Worm (Caenorhabditis elegans) whole organism, L1 larva: ENCODE data around the gene fipr-6.

ENCODE experiments used
- C34B4.2 ChIP-seq: sonication (generic microtip); optimal IDR thresholded peaks from 2 replicates; lab custom pipeline; 2017; ENCODE audit warnings: mild to moderate bottlenecking, missing genetic modification characterization, missing compliant biosample characterization
- alr-1 ChIP-seq: fragments of 200-800 bp; sonication (Bioruptor generic); optimal IDR thresholded peaks from 2 replicates; lab custom pipeline; 2018; ENCODE audit warnings: borderline replicate concordance, mild to moderate bottlenecking, missing genetic modification characterization, missing compliant biosample characterization
- blmp-1 ChIP-seq: fragments of 150-350 bp; optimal IDR thresholded peaks from 2 replicates; lab custom pipeline; 2014; ENCODE audit warnings: missing biosample characterization, missing genetic modification characterization
- ceh-8 ChIP-seq: fragments of 200-800 bp; sonication (Bioruptor generic); optimal IDR thresholded peaks from 2 replicates; lab custom pipeline; 2018; ENCODE audit warnings: mild to moderate bottlenecking, missing genetic modification characterization, moderate library complexity, missing compliant biosample characterization
- efl-1 ChIP-seq, 4 experiments: fragments of 150-350 bp; optimal IDR thresholded peaks in 3 of 4; peaks in 1 of 4; 1 replicate in 1 of 4; 2 replicates in 3 of 4; lab custom pipeline; 2014; ENCODE audit warnings: missing biosample characterization in 2 of 4, missing genetic modification characterization in 2 of 4, missing genetic modification reagents in 2 of 4
- efl-3 ChIP-seq: fragments of 200-800 bp; sonication (Bioruptor generic); optimal IDR thresholded peaks from 2 replicates; lab custom pipeline; 2018; ENCODE audit warnings: mild to moderate bottlenecking, missing genetic modification characterization, missing compliant biosample characterization
- egl-13 ChIP-seq: sonication (generic microtip); optimal IDR thresholded peaks from 2 replicates; lab custom pipeline; 2016; ENCODE audit warnings: missing genotype, missing genetic modification reagents, missing genetic modification characterization, missing compliant biosample characterization
- elt-2 ChIP-seq: sonication (generic microtip); optimal IDR thresholded peaks from 2 replicates; lab custom pipeline; 2016; ENCODE audit warnings: missing genetic modification characterization, mild to moderate bottlenecking, inconsistent platforms, missing compliant biosample characterization, missing genetic modification reagents
- fkh-8 ChIP-seq: sonication (generic microtip); optimal IDR thresholded peaks from 2 replicates; lab custom pipeline; 2016; ENCODE audit warnings: mild to moderate bottlenecking, missing genetic modification characterization, missing compliant biosample characterization
- fos-1 ChIP-seq: fragments of 150-350 bp; optimal IDR thresholded peaks from 2 replicates; lab custom pipeline; 2014; ENCODE audit warnings: missing biosample characterization, missing genetic modification characterization
- lin-13 ChIP-seq: fragments of 150-350 bp; optimal IDR thresholded peaks from 2 replicates; lab custom pipeline; 2014; ENCODE audit warnings: missing biosample characterization, missing genetic modification reagents, missing genetic modification characterization
- lin-15B ChIP-seq: fragments of 150-350 bp; sonication (generic microtip); optimal IDR thresholded peaks from 3 replicates; lab custom pipeline; 2014; ENCODE audit warnings: missing biosample characterization, missing genetic modification characterization
- mdl-1 ChIP-seq, 2 experiments: fragments of 150-350 bp; optimal IDR thresholded peaks; 2 replicates each; lab custom pipeline; 2014 to 2017; ENCODE audit warnings: missing biosample characterization in 2 of 2, missing genetic modification characterization in 2 of 2, inconsistent platforms in 1 of 2
- mef-2 ChIP-seq: fragments of 150-350 bp; optimal IDR thresholded peaks from 2 replicates; lab custom pipeline; 2014; ENCODE audit warnings: missing biosample characterization, missing genetic modification characterization
- mep-1 ChIP-seq: fragments of 150-350 bp; optimal IDR thresholded peaks from 2 replicates; lab custom pipeline; 2014; ENCODE audit warnings: missing biosample characterization, missing genetic modification characterization
- nhr-11 ChIP-seq: fragments of 150-350 bp; optimal IDR thresholded peaks from 2 replicates; lab custom pipeline; 2014; ENCODE audit warnings: missing biosample characterization, missing genetic modification characterization
- nhr-19 ChIP-seq: fragments of 200-800 bp; sonication (Bioruptor generic); conservative IDR thresholded peaks from 2 replicates; pipeline ENCODE4 v1.3.6; 2022; ENCODE audit warnings: missing genetic modification characterization, missing compliant biosample characterization
- nhr-28 ChIP-seq: fragments of 150-350 bp; optimal IDR thresholded peaks from 2 replicates; lab custom pipeline; 2014; ENCODE audit warnings: missing biosample characterization, missing genetic modification characterization
- nhr-47 ChIP-seq: sonication (generic microtip); optimal IDR thresholded peaks from 2 replicates; lab custom pipeline; 2016; ENCODE audit warnings: mild to moderate bottlenecking, missing genetic modification characterization, moderate library complexity, missing compliant biosample characterization
- nhr-71 ChIP-seq: sonication (generic microtip); optimal IDR thresholded peaks from 2 replicates; lab custom pipeline; 2016; ENCODE audit warnings: mild to moderate bottlenecking, missing genetic modification characterization, moderate library complexity, missing compliant biosample characterization
- nhr-77 ChIP-seq: fragments of 150-350 bp; optimal IDR thresholded peaks from 2 replicates; lab custom pipeline; 2014; ENCODE audit warnings: missing biosample characterization, missing genetic modification characterization
- nhr-84 ChIP-seq: sonication (generic microtip); optimal IDR thresholded peaks from 2 replicates; lab custom pipeline; 2017; ENCODE audit warnings: missing biosample characterization, missing genetic modification characterization
- nhr-85 ChIP-seq: sonication (generic microtip); peaks from one replicate; lab custom pipeline; 2016; ENCODE audit warnings: missing genetic modification characterization, inconsistent platforms, missing compliant biosample characterization
- nhr-90 ChIP-seq: sonication (generic microtip); optimal IDR thresholded peaks from 2 replicates; lab custom pipeline; 2016; ENCODE audit warnings: mild to moderate bottlenecking, missing genetic modification characterization, missing compliant biosample characterization; ENCODE audit not compliant: poor library complexity
- pag-3 ChIP-seq: sonication (generic microtip); optimal IDR thresholded peaks from 2 replicates; lab custom pipeline; 2017; ENCODE audit warnings: missing genetic modification characterization, mild to moderate bottlenecking, missing compliant biosample characterization, antibody characterized with exemption, borderline replicate concordance; ENCODE audit not compliant: insufficient read depth
- rnt-1 ChIP-seq: sonication (generic microtip); optimal IDR thresholded peaks from 2 replicates; lab custom pipeline; 2016; ENCODE audit warnings: mild to moderate bottlenecking, missing genetic modification characterization, moderate library complexity, missing compliant biosample characterization
- skn-1 ChIP-seq: fragments of 150-350 bp; optimal IDR thresholded peaks from 2 replicates; lab custom pipeline; 2014; ENCODE audit warnings: missing biosample characterization, missing genetic modification characterization
- snu-23 ChIP-seq: sonication (generic microtip); optimal IDR thresholded peaks from 2 replicates; lab custom pipeline; 2016; ENCODE audit warnings: missing genetic modification characterization, missing compliant biosample characterization
- sox-4 ChIP-seq: sonication (generic microtip); optimal IDR thresholded peaks from 2 replicates; lab custom pipeline; 2016; ENCODE audit warnings: missing genetic modification characterization, missing compliant biosample characterization
- sptf-1 ChIP-seq: fragments of 150-350 bp; optimal IDR thresholded peaks from 2 replicates; lab custom pipeline; 2014; ENCODE audit warnings: missing biosample characterization, missing genetic modification characterization
- sup-37 ChIP-seq: fragments of 200-800 bp; sonication (Bioruptor generic); optimal IDR thresholded peaks from 2 replicates; lab custom pipeline; 2018; ENCODE audit warnings: mild to moderate bottlenecking, missing genetic modification characterization, missing compliant biosample characterization
- tlp-1 ChIP-seq: fragments of 150-350 bp; optimal IDR thresholded peaks from 2 replicates; lab custom pipeline; 2014; ENCODE audit warnings: missing biosample characterization, missing genetic modification characterization
- unc-62 ChIP-seq: fragments of 150-350 bp; optimal IDR thresholded peaks from 2 replicates; lab custom pipeline; 2014; ENCODE audit warnings: missing biosample characterization, missing genetic modification reagents, missing genetic modification characterization
- unc-86 ChIP-seq: sonication (generic microtip); optimal IDR thresholded peaks from 2 replicates; lab custom pipeline; 2016; ENCODE audit warnings: missing genetic modification characterization, missing compliant biosample characterization
- vab-15 ChIP-seq: sonication (generic microtip); optimal IDR thresholded peaks from 2 replicates; lab custom pipeline; 2017; ENCODE audit warnings: missing genotype, mild to moderate bottlenecking, missing genetic modification characterization, missing compliant biosample characterization
- xbp-1 ChIP-seq: sonication (generic microtip); optimal IDR thresholded peaks from 2 replicates; lab custom pipeline; 2016; ENCODE audit warnings: missing genetic modification characterization, missing compliant biosample characterization
- zag-1 ChIP-seq: fragments of 150-350 bp; optimal IDR thresholded peaks from 2 replicates; lab custom pipeline; 2014; ENCODE audit warnings: missing biosample characterization, missing genetic modification characterization
- zip-4 ChIP-seq: fragments of 200-800 bp; sonication (Bioruptor generic); optimal IDR thresholded peaks from 2 replicates; lab custom pipeline; 2018; ENCODE audit warnings: mild to moderate bottlenecking, missing genetic modification characterization, moderate library complexity, missing compliant biosample characterization

The fipr-6 gene

ce11 chrV:10230932-10231331 lies at the start of gene fipr-6:
TSS of gene fipr-6 (plus strand) at chrV:10231232.
- TF ChIP-seq vab-15 (tag; lab: Kevin White, UChicago): no peak
- no peak for TF ChIP-seq alr-1 (tag; lab: Kevin White, UChicago)
- no peak for TF ChIP-seq nhr-85 (tag; lab: Kevin White, UChicago)
- TF ChIP-seq lin-13 (GFP tag; lab: Kevin White, UChicago): no peak
- TF ChIP-seq zag-1 (tag; lab: Kevin White, UChicago): no peak
- TF ChIP-seq blmp-1 (tag; lab: Kevin White, UChicago): no peak
- no peak for TF ChIP-seq nhr-19 (GFP tag; lab: Robert Waterston, UW)
- no peak for TF ChIP-seq nhr-28
- no peak for TF ChIP-seq nhr-90 (tag; lab: Kevin White, UChicago)
- no peak for TF ChIP-seq elt-2 (tag; lab: Kevin White, UChicago)
- TF ChIP-seq snu-23 (GFP tag; lab: Kevin White, UChicago): no peak
- TF ChIP-seq mdl-1 (tag; optimal IDR thresholded peaks at IDR 0.05; lab: Kevin White, UChicago): no peak
- no peak for TF ChIP-seq nhr-47 (tag; lab: Kevin White, UChicago)
- TF ChIP-seq ceh-8: no peak
- TF ChIP-seq nhr-77 (tag; lab: Kevin White, UChicago): no peak
- no peak for TF ChIP-seq pag-3 (tag; lab: Kevin White, UChicago)
- no peak for TF ChIP-seq efl-3 (GFP tag; lab: Kevin White, UChicago)
- TF ChIP-seq mef-2 (tag; lab: Kevin White, UChicago): no peak
- TF ChIP-seq zip-4: no peak

- TF ChIP-seq egl-13: no peak
- no peak for TF ChIP-seq nhr-71 (tag; lab: Kevin White, UChicago)
- TF ChIP-seq skn-1 (tag; lab: Kevin White, UChicago): no peak
- TF ChIP-seq xbp-1 (tag; lab: Kevin White, UChicago): no peak
- no peak for TF ChIP-seq efl-1 (optimal IDR thresholded peaks at IDR 0.05; lab: Kevin White, UChicago)
- no peak for TF ChIP-seq efl-1 (GFP tag; optimal IDR thresholded peaks at IDR 0.05 in 1 of 2; lab: Kevin White, UChicago)
- TF ChIP-seq unc-62: no peak
- TF ChIP-seq sup-37 (GFP tag; lab: Kevin White, UChicago): no peak
- TF ChIP-seq vab-15 (tag; lab: Kevin White, UChicago): no peak
- no peak for TF ChIP-seq C34B4.2 (tag; lab: Kevin White, UChicago)
- TF ChIP-seq tlp-1: no peak
- TF ChIP-seq sox-4 (tag; lab: Kevin White, UChicago): no peak
- TF ChIP-seq, all 84 proteins: peak for 0
Observed at ce11 chrV:10182984-10183383, 48.0 kb upstream of the fipr-6 start, which contains the start of gene ZK856.4. TSS of gene ZK856.4 (plus strand) at chrV:10183284.

ce11 chrV:10183810-10184209 lies 47.2 kb upstream of the fipr-6 start:
- TF ChIP-seq nhr-84 (tag; lab: Kevin White, UChicago) (no peak), lin-15B (tag; lab: Kevin White, UChicago) (no peak), nhr-90 (tag; lab: Kevin White, UChicago) (no peak), sox-4 (tag; lab: Kevin White, UChicago) (no peak), zag-1 (tag; lab: Kevin White, UChicago) (no peak), sptf-1 (tag; lab: Kevin White, UChicago) (no peak), mep-1 (tag; lab: Kevin White, UChicago) (no peak), fkh-8 (tag; lab: Kevin White, UChicago) (no peak), unc-86 (tag; lab: Kevin White, UChicago) (no peak), lin-13 (GFP tag; lab: Kevin White, UChicago) (no peak), fos-1 (tag; lab: Kevin White, UChicago) (no peak), rnt-1 (no peak), nhr-11 (tag; lab: Kevin White, UChicago) (no peak), mdl-1 (tag; optimal IDR thresholded peaks at IDR 0.05; lab: Kevin White, UChicago) (no peak)
